Fruit fly (Drosophila melanogaster): ENCODE measurements around the gene Cont.

DNA sequence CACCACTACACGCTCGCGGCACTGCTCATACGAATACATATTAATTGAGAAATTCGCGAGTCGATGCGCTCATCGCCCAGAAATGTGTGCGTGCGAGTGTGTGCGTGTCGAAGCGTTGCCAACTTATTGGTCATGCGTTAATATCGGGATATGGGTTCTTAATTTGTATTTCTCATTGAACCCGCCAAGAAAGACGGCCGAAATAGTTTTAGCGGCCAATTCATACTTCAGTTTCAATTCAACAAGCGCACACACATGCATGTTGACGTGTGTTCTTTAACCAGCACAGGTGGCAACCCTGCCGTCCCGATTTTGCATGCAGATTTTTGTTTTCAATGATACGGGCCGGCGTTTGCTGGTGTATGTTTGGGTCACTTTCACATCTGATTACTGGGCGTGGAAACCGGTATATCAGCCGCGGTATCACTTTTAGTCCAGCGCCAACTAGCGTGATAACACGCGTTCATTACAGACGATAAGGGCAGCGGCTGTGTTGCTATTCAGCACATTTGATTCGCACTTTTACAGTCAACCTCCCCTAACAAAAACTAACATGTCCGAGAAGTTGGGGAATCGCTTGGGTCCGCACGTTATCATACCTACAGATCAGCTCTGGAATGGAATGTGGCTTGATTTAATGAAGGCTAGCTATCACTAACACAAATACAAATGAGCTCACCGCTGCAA, 22.7 kb downstream of the Cont start:
- TF ChIP-seq CTCF (optimal IDR thresholded peaks at IDR 0.05) (no peak), CG8478 (optimal IDR thresholded peaks at IDR 0.05) (no peak)
